Worm (Caenorhabditis elegans) whole organism, mixed stage, embryonic: ENCODE data around the gene hst-3.1.
A peak's percentile ranks its signal among the peaks of the same experiment; 100 is the strongest.

ENCODE experiments used
- M03D4.4 ChIP-seq: sonication (generic microtip); optimal IDR thresholded peaks from 2 replicates; lab custom pipeline; 2017; ENCODE audit warnings: mild to moderate bottlenecking, missing genetic modification characterization, missing compliant biosample characterization
- blmp-1 ChIP-seq: fragments of 150-350 bp; optimal IDR thresholded peaks from 2 replicates; lab custom pipeline; 2014; ENCODE audit warnings: missing biosample characterization, missing genetic modification characterization
- ceh-39 ChIP-seq: fragments of 150-350 bp; optimal IDR thresholded peaks from 2 replicates; lab custom pipeline; 2014; ENCODE audit warnings: missing biosample characterization, missing genetic modification characterization
- ceh-83 ChIP-seq: fragments of 200-800 bp; sonication (Bioruptor generic); optimal IDR thresholded peaks from 2 replicates; lab custom pipeline; 2018; ENCODE audit warnings: mild to moderate bottlenecking, missing genetic modification characterization, missing compliant biosample characterization
- ces-1 ChIP-seq: fragments of 150-350 bp; optimal IDR thresholded peaks from 2 replicates; lab custom pipeline; 2014; ENCODE audit warnings: missing biosample characterization, missing genetic modification reagents, missing genetic modification characterization
- cnd-1 ChIP-seq: fragments of 200-800 bp; sonication (Bioruptor generic); optimal IDR thresholded peaks from 2 replicates; lab custom pipeline; 2018; ENCODE audit warnings: mild to moderate bottlenecking, missing genetic modification characterization, missing compliant biosample characterization
- drap-1 ChIP-seq: fragments of 200-800 bp; sonication (Bioruptor generic); optimal IDR thresholded peaks from 3 replicates; lab custom pipeline; 2018; ENCODE audit warnings: mild to moderate bottlenecking, missing genetic modification characterization, missing compliant biosample characterization
- elt-1 ChIP-seq: sonication (generic microtip); optimal IDR thresholded peaks from 2 replicates; lab custom pipeline; 2017; ENCODE audit warnings: missing genetic modification characterization, mild to moderate bottlenecking, missing compliant biosample characterization, antibody characterized with exemption, moderate library complexity, borderline replicate concordance; ENCODE audit not compliant: insufficient read depth
- elt-3 ChIP-seq: fragments of 150-350 bp; optimal IDR thresholded peaks from 2 replicates; lab custom pipeline; 2014; ENCODE audit warnings: missing biosample characterization, missing genetic modification characterization
- flh-1 ChIP-seq: fragments of 200-800 bp; sonication (Bioruptor generic); optimal IDR thresholded peaks from 2 replicates; lab custom pipeline; 2018; ENCODE audit warnings: mild to moderate bottlenecking, missing genetic modification characterization, moderate library complexity, missing compliant biosample characterization
- hlh-1 ChIP-seq: fragments of 150-350 bp; optimal IDR thresholded peaks from 2 replicates; lab custom pipeline; 2014; ENCODE audit warnings: missing biosample characterization, missing genetic modification reagents, missing genetic modification characterization
- lin-13 ChIP-seq: fragments of 150-350 bp; optimal IDR thresholded peaks from 2 replicates; lab custom pipeline; 2014; ENCODE audit warnings: missing biosample characterization, missing genetic modification characterization
- lin-32 ChIP-seq: fragments of 200-800 bp; sonication (Bioruptor generic); optimal IDR thresholded peaks from 2 replicates; lab custom pipeline; 2018; ENCODE audit warnings: mild to moderate bottlenecking, missing genetic modification characterization, missing compliant biosample characterization
- lsy-2 ChIP-seq: fragments of 150-350 bp; optimal IDR thresholded peaks from 2 replicates; lab custom pipeline; 2014; ENCODE audit warnings: missing biosample characterization, missing genetic modification characterization
- mep-1 ChIP-seq: fragments of 150-350 bp; optimal IDR thresholded peaks from 2 replicates; lab custom pipeline; 2017; ENCODE audit warnings: missing biosample characterization, missing genetic modification reagents, missing genetic modification characterization, inconsistent platforms
- mls-2 ChIP-seq: sonication (generic microtip); optimal IDR thresholded peaks from 2 replicates; lab custom pipeline; 2016; ENCODE audit warnings: mild to moderate bottlenecking, missing genetic modification characterization, moderate library complexity, missing compliant biosample characterization
- nhr-12 ChIP-seq: fragments of 150-350 bp; optimal IDR thresholded peaks from 2 replicates; lab custom pipeline; 2014; ENCODE audit warnings: missing biosample characterization, missing genetic modification characterization
- nhr-2 ChIP-seq: fragments of 150-350 bp; optimal IDR thresholded peaks from 2 replicates; lab custom pipeline; 2014; ENCODE audit warnings: missing biosample characterization, missing genetic modification characterization
- nhr-237 ChIP-seq: fragments of 150-350 bp; optimal IDR thresholded peaks from 2 replicates; lab custom pipeline; 2014; ENCODE audit warnings: missing biosample characterization, missing genetic modification characterization
- nhr-28 ChIP-seq: fragments of 150-350 bp; optimal IDR thresholded peaks from 2 replicates; lab custom pipeline; 2014; ENCODE audit warnings: missing biosample characterization, missing genetic modification characterization
- nhr-76 ChIP-seq: sonication (generic microtip); optimal IDR thresholded peaks from 2 replicates; lab custom pipeline; 2017; ENCODE audit warnings: missing biosample characterization, missing genetic modification characterization
- pha-4 ChIP-seq: fragments of 150-350 bp; optimal IDR thresholded peaks from 2 replicates; lab custom pipeline; 2018; ENCODE audit warnings: missing biosample characterization, missing genetic modification reagents, missing genetic modification characterization
- sem-2 ChIP-seq: fragments of 200-800 bp; sonication (Bioruptor generic); optimal IDR thresholded peaks from 2 replicates; lab custom pipeline; 2018; ENCODE audit warnings: mild to moderate bottlenecking, missing genetic modification characterization, missing compliant biosample characterization
- snpc-4 ChIP-seq: fragments of 150-350 bp; optimal IDR thresholded peaks from 2 replicates; lab custom pipeline; 2014; ENCODE audit warnings: missing biosample characterization, missing genetic modification characterization
- sptf-1 ChIP-seq: sonication (generic microtip); optimal IDR thresholded peaks from 2 replicates; lab custom pipeline; 2017; ENCODE audit warnings: mild to moderate bottlenecking, missing genetic modification characterization, moderate library complexity, missing compliant biosample characterization
- unc-120 ChIP-seq: sonication (generic microtip); optimal IDR thresholded peaks from 2 replicates; lab custom pipeline; 2017; ENCODE audit warnings: missing genetic modification characterization, missing compliant biosample characterization; ENCODE audit not compliant: poor library complexity, severe bottlenecking
- unc-39 ChIP-seq: fragments of 150-350 bp; optimal IDR thresholded peaks from 2 replicates; lab custom pipeline; 2014; ENCODE audit warnings: missing biosample characterization, missing genetic modification characterization
- unc-62 ChIP-seq: fragments of 150-350 bp; optimal IDR thresholded peaks from 2 replicates; lab custom pipeline; 2014; ENCODE audit warnings: missing biosample characterization, missing genetic modification reagents, missing genetic modification characterization
- zip-8 ChIP-seq: fragments of 150-350 bp; optimal IDR thresholded peaks from 2 replicates; lab custom pipeline; 2014; ENCODE audit warnings: missing biosample characterization, missing genetic modification characterization
- ztf-11 ChIP-seq: fragments of 150-350 bp; optimal IDR thresholded peaks from 2 replicates; lab custom pipeline; 2014; ENCODE audit warnings: missing biosample characterization, missing genetic modification characterization

The hst-3.1 gene

DNA sequence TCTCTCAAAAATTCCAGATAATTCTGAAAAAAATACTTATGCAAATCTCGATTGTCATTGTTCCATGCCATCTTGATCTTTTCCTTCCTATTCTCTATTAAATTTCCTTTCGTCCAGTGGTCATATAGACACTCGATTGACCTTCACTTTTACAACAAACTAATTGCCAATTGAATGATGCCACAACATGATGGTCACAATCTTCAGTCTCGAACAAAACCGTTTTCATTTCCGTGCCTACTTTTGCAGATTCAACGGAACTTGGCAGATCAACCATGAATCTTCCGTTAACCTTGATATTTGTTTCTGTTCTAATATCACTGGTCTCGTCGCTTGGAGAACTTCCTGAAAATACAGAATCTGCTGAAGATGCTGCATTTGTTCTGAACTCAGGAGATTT is 4.3 kb upstream of the hst-3.1 start, which contains the start of gene F40H3.2:
Gene F40H3.2, plus strand, starts transcription at position 250 of the 400 bp plus-strand sequence.
- TF ChIP-seq elt-3 (tag; lab: Kevin White, UChicago) = no peak
- no peak for TF ChIP-seq M03D4.4 (tag; lab: Kevin White, UChicago)
- no peak for TF ChIP-seq ceh-39
- TF ChIP-seq blmp-1 (tag; lab: Kevin White, UChicago) = no peak
- TF ChIP-seq sem-2 (GFP tag; lab: Kevin White, UChicago) = no peak
- TF ChIP-seq mep-1 = no peak
- no peak for TF ChIP-seq unc-39 (tag; lab: Kevin White, UChicago)
- TF ChIP-seq cnd-1 (tag; lab: Kevin White, UChicago) = no peak
- no peak for TF ChIP-seq drap-1 (GFP tag; lab: Kevin White, UChicago)
- no peak for TF ChIP-seq nhr-2 (tag; lab: Kevin White, UChicago)
- no peak for TF ChIP-seq sptf-1 (tag; lab: Kevin White, UChicago)
- TF ChIP-seq lin-32 (GFP tag; lab: Kevin White, UChicago) = no peak
- no peak for TF ChIP-seq zip-8 (tag; lab: Kevin White, UChicago)
- TF ChIP-seq unc-62 (GFP tag; lab: Kevin White, UChicago) = no peak
- TF ChIP-seq ceh-83 = no peak
- TF ChIP-seq nhr-12 = no peak
- no peak for TF ChIP-seq lin-13 (tag; lab: Kevin White, UChicago)
- TF ChIP-seq hlh-1 (tag; lab: Kevin White, UChicago) = no peak
- TF ChIP-seq ces-1 (GFP tag; lab: Kevin White, UChicago) = no peak
- TF ChIP-seq nhr-76 (tag; lab: Kevin White, UChicago) = no peak

DNA sequence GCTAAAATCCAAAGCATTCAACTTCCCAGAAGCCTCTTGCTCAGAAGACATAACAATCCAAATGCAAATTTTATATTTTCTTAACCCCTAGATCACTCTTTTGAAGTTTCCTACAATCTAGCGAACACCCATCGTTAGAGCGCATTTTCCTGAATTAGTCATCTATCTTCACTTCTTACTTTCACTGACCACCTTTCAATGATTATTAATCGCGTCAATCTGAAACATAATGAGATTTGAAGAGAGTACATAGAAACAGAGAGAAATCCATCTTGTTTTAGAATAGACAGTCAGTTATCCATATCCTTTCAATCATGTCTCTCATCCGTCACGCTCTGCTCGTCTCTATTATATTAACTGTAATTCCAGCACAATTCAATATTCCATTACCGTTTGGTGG is 2.2 kb upstream of the hst-3.1 start, which contains the start of gene F40H3.3:
Gene F40H3.3, plus strand, starts transcription at position 280 of the 400 bp plus-strand sequence.
- no peak for TF ChIP-seq nhr-12
- no peak for TF ChIP-seq mls-2 (tag; lab: Kevin White, UChicago)
- no peak for TF ChIP-seq elt-3 (tag; lab: Kevin White, UChicago)
- peak; percentile 72 for TF ChIP-seq blmp-1 (tag; lab: Kevin White, UChicago)
- TF ChIP-seq nhr-237 (tag; lab: Kevin White, UChicago) = no peak
- TF ChIP-seq drap-1 (GFP tag; lab: Kevin White, UChicago) = no peak

DNA sequence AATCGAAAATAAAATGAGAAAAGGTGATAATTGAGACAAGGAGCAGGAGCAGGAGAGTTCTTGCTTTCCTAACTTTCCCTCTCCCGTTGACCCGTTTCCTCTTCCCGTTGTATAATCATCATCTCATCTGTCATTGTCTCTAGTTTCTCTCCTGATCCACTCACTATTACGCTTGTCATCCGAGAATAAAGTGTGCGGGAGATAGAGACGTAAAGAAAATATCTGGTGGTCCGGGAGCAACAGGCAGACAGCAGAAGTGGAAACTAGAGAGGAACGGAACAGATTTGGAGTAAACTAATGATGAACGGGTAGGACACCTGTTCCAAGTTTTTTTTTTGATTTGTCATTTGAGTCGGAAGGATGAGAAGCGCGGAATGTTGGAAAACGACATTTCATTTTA is 1.2 kb upstream of the hst-3.1 start:
- TF ChIP-seq elt-1 (tag; lab: Kevin White, UChicago) (no peak), hlh-1 (tag; lab: Kevin White, UChicago) (peak; percentile 95), ztf-11 (tag; lab: Kevin White, UChicago) (no peak), unc-120 (tag; lab: Kevin White, UChicago) (peak; percentile 86), blmp-1 (tag; lab: Kevin White, UChicago) (no peak), flh-1 (GFP tag; lab: Kevin White, UChicago) (no peak), sptf-1 (tag; lab: Kevin White, UChicago) (no peak), unc-62 (GFP tag; lab: Kevin White, UChicago) (peak; percentile 92), ceh-83 (no peak), zip-8 (tag; lab: Kevin White, UChicago) (no peak), ces-1 (GFP tag; lab: Kevin White, UChicago) (no peak), unc-39 (tag; lab: Kevin White, UChicago) (no peak), mep-1 (no peak), elt-3 (tag; lab: Kevin White, UChicago) (no peak)

DNA sequence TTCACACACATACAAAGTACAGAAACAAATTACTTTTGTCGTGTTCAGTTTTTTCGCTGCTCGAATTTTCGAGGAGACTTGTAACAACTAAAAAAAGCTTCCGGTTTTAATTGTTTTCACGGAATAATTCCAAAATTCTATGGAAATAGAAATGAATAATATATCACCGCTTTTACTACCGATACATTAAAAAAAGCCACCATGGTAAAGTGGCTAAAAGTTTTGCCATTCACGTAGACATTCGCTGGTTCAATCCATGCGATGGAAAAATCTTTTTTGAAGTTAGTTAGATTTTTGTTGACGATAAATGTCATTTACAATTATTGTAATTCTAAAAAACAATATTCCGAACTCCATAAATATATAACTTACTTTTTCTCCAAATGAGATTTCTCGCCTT is 342 bp downstream of the hst-3.1 start:
- TF ChIP-seq snpc-4 (no peak), lsy-2 (tag; lab: Kevin White, UChicago) (no peak), unc-62 (GFP tag; lab: Kevin White, UChicago) (no peak), elt-3 (tag; lab: Kevin White, UChicago) (no peak), pha-4 (no peak), cnd-1 (tag; lab: Kevin White, UChicago) (no peak)
- TF ChIP-seq, all 35 proteins: peak for 0

DNA sequence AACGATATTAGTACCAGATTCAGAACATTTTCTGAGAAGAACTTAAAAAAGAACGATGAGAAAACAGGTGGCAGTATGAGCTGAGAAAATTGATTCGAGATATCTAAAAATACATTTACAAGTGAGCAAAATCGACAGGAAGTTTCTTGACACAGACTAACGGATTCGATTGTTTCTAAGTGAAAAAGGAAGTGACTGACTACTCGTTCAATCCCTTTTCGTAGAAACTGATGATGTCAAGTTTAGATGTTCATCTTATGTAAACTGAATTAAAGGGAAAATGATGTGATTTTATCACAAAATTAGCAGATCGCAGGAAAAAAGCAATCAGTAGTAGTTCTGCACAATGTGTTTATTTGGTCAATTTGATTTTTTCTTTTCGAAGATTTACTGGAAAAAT is 3.9 kb downstream of the hst-3.1 start:
- TF ChIP-seq flh-1 (GFP tag; lab: Kevin White, UChicago) (no peak), mep-1 (no peak), nhr-28 (tag; lab: Kevin White, UChicago) (no peak), nhr-237 (tag; lab: Kevin White, UChicago) (no peak), ces-1 (GFP tag; lab: Kevin White, UChicago) (peak; percentile 55)
